Fruit fly (Drosophila melanogaster): Measurements from ENCODE around the gene CG15594.

DNA sequence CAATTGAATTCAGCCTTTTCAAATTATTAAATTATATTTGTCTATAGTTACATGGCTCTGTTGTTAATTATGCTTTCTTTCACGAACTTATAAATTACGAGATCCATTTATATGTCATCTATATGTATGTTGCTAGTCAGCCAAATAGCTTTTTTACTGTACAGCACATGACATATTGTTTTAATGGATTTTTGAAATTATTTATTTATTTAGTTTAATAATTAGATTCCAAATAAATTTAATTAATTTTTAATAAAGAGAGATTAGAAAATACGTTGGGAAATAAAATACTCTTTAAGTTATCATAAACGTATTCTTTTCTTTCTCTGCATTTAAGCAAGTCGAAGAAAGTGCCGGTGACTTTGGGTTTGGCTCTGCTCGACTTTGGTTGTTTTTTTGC, 46.2 kb upstream of the CG15594 start:
- TF ChIP-seq CG8478 (optimal IDR thresholded peaks at IDR 0.05) (no peak), CTCF (optimal IDR thresholded peaks at IDR 0.05) (no peak)

All from S2 (cell line).